Worm (Caenorhabditis elegans): Measurements from ENCODE around the gene irld-59.
"Not testable (repeated sequence)": the region's sequence is repeated elsewhere in the genome, so short reads cannot be mapped to it uniquely, and the experiment has no call there.

- TF ChIP-seq pha-4 (tag; optimal IDR thresholded peaks at IDR 0.05); nhr-120 (GFP tag; IDR thresholded peaks at IDR 0.05): not testable (repeated sequence)
These were observed 25.9 kb upstream of the irld-59 start for ce11 chrIV:15310965-15311364.
